Worm (Caenorhabditis elegans): ENCODE measurements around the gene acbp-5.

DNA sequence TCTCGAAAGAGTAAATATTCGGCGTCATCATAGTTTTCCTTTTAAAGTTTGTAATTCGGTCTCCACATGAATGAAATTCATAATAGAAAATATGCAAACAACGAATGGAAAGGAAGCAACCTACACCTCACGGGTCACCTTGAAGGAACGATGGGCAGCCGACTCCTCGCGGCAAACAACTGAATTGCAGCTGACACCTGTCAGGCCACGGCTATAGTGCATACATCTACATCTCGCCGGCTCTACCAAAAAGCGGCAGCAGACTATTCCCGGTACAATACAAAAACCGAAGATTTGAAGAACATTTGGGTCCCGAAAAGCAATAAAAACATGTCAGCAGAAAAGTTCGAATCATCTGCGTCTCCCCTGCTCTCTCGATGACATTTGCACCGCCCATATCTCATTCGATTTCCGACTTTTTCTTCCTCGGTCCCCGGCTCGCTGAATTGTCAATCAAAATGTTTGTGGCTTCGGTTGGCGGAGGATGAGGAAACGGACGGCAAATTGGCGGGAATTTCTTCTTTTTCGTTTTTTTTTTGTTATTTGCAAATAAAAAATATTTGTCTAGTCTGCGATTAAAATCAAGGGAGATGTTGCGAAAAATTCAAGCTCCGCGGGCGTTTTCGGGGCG, 5.6 kb downstream of the acbp-5 start:
- TF ChIP-seq lin-15B (tag; optimal IDR thresholded peaks at IDR 0.05) (no peak), lin-39 (tag; optimal IDR thresholded peaks at IDR 0.05) (no peak), ceh-88 (GFP tag; IDR thresholded peaks at IDR 0.05) (no peak), C34B4.2 (tag; optimal IDR thresholded peaks at IDR 0.05) (no peak), ama-1 (optimal IDR thresholded peaks at IDR 0.05) (no peak), mab-9 (GFP tag; IDR thresholded peaks at IDR 0.05) (no peak), unc-130 (tag; optimal IDR thresholded peaks at IDR 0.05) (no peak), elt-2 (tag; optimal IDR thresholded peaks at IDR 0.05) (no peak), lsy-2 (tag; optimal IDR thresholded peaks at IDR 0.05) (peak in 1 of 2 experiments; percentile 20), nhr-28 (tag; optimal IDR thresholded peaks at IDR 0.05) (no peak)

Data from whole organism, L1 larva.